Worm (Caenorhabditis elegans): ENCODE measurements around the gene ttbk-2.2.

The ttbk-2.2 gene

ce11 chrIV:5078846-5079245 is 12.1 kb upstream of the ttbk-2.2 start:
- peak; percentile 18 for TF ChIP-seq hlh-1 (tag; optimal IDR thresholded peaks at IDR 0.05)
- peak; percentile 13 for TF ChIP-seq mep-1 (tag; optimal IDR thresholded peaks at IDR 0.05)
- no peak for TF ChIP-seq ceh-39 (tag; optimal IDR thresholded peaks at IDR 0.05)
- TF ChIP-seq blmp-1 (tag; optimal IDR thresholded peaks at IDR 0.05), result no peak
- no peak for TF ChIP-seq zip-8 (tag; optimal IDR thresholded peaks at IDR 0.05)
- peak; percentile 63 for TF ChIP-seq nhr-2 (tag; optimal IDR thresholded peaks at IDR 0.05)
- peak; percentile 75 for TF ChIP-seq ces-1 (GFP tag; optimal IDR thresholded peaks at IDR 0.05)
- TF ChIP-seq lin-32 (GFP tag; optimal IDR thresholded peaks at IDR 0.05), result peak; percentile 49
- peak; percentile 36 for TF ChIP-seq unc-62 (GFP tag; optimal IDR thresholded peaks at IDR 0.05)
- peak; percentile 84 for TF ChIP-seq cnd-1 (tag; optimal IDR thresholded peaks at IDR 0.05)
- no peak for TF ChIP-seq M03D4.4 (tag; optimal IDR thresholded peaks at IDR 0.05)
- TF ChIP-seq drap-1 (GFP tag; optimal IDR thresholded peaks at IDR 0.05), result no peak
- peak; percentile 59 for TF ChIP-seq unc-120 (tag; optimal IDR thresholded peaks at IDR 0.05; ENCODE audit: poor library complexity, severe bottlenecking)

DNA sequence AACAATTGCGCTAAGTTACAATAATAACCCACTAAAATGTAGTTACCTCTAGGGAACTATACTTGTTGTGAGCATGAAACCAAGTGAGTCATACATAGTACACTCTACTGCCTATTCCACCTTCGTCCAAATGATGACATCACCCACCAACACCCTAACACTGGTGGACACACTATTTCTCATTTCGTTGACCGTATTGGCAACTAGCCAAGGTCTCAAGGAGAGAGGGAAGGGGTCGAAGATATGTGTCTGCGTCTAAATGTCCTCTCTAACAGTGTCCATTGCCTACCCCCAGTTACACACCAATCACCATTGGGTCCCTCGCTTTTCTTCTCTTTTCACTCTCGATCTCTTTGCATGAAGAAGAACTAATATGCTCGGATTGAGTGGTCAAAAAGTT is 11.1 kb upstream of the ttbk-2.2 start:
- TF ChIP-seq lin-13 (tag; optimal IDR thresholded peaks at IDR 0.05) (no peak), ztf-11 (tag; optimal IDR thresholded peaks at IDR 0.05) (no peak), elt-1 (tag; optimal IDR thresholded peaks at IDR 0.05; ENCODE audit: borderline replicate concordance, insufficient read depth) (no peak), mls-2 (tag; optimal IDR thresholded peaks at IDR 0.05) (peak; percentile 33), blmp-1 (tag; optimal IDR thresholded peaks at IDR 0.05) (no peak), mab-5 (tag; optimal IDR thresholded peaks at IDR 0.05) (no peak), nhr-2 (tag; optimal IDR thresholded peaks at IDR 0.05) (peak; percentile 53), drap-1 (GFP tag; optimal IDR thresholded peaks at IDR 0.05) (peak; percentile 9), hlh-1 (tag; optimal IDR thresholded peaks at IDR 0.05) (peak; percentile 5), unc-120 (tag; optimal IDR thresholded peaks at IDR 0.05; ENCODE audit: poor library complexity, severe bottlenecking) (peak; percentile 21), zip-8 (tag; optimal IDR thresholded peaks at IDR 0.05) (peak; percentile 28), ham-2 (GFP tag; optimal IDR thresholded peaks at IDR 0.05) (peak; percentile 59), M03D4.4 (tag; optimal IDR thresholded peaks at IDR 0.05) (peak; percentile 43), elt-3 (tag; optimal IDR thresholded peaks at IDR 0.05) (no peak), unc-62 (GFP tag; optimal IDR thresholded peaks at IDR 0.05) (peak; percentile 4), cnd-1 (tag; optimal IDR thresholded peaks at IDR 0.05) (peak; percentile 37), mep-1 (tag; optimal IDR thresholded peaks at IDR 0.05) (peak; percentile 31)

DNA sequence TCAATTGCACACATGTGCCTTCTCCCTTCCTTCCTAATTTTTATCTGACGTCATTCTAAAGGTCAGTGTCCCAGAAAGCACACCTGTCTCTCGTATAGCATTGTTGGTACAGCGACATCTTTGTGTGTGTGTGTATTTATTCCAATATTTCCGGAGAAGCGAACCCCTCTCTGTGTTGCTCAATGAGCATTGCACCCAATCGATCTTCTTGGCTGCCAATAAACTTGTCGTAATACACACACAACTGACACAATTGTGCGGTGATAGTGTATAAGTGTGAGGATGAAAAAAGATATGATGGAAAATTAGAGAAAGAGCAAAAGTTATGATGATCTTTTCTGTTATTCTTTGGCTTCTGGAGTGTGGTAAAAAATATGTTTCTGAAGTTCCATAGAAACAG is 9.8 kb upstream of the ttbk-2.2 start:
- TF ChIP-seq elt-3 (tag; optimal IDR thresholded peaks at IDR 0.05), result no peak
- TF ChIP-seq mls-2 (tag; optimal IDR thresholded peaks at IDR 0.05), result no peak
- no peak for TF ChIP-seq snpc-4 (tag; optimal IDR thresholded peaks at IDR 0.05)
- no peak for TF ChIP-seq flh-1 (GFP tag; optimal IDR thresholded peaks at IDR 0.05)
- peak; percentile 62 for TF ChIP-seq unc-62 (GFP tag; optimal IDR thresholded peaks at IDR 0.05)
- peak; percentile 74 for TF ChIP-seq hlh-1 (tag; optimal IDR thresholded peaks at IDR 0.05)
- no peak for TF ChIP-seq cnd-1 (tag; optimal IDR thresholded peaks at IDR 0.05)
- no peak for TF ChIP-seq ceh-43 (GFP tag; optimal IDR thresholded peaks at IDR 0.05)
- TF ChIP-seq nhr-237 (tag; optimal IDR thresholded peaks at IDR 0.05), result no peak
- TF ChIP-seq lsy-2 (tag; optimal IDR thresholded peaks at IDR 0.05), result no peak
- TF ChIP-seq nhr-76 (tag; optimal IDR thresholded peaks at IDR 0.05), result no peak
- no peak for TF ChIP-seq ztf-11 (tag; optimal IDR thresholded peaks at IDR 0.05)
- TF ChIP-seq nhr-28 (tag; optimal IDR thresholded peaks at IDR 0.05), result no peak
- TF ChIP-seq nhr-2 (tag; optimal IDR thresholded peaks at IDR 0.05), result peak; percentile 48
- no peak for TF ChIP-seq sptf-1 (tag; optimal IDR thresholded peaks at IDR 0.05)
- peak; percentile 26 for TF ChIP-seq ceh-39 (tag; optimal IDR thresholded peaks at IDR 0.05)
- TF ChIP-seq lin-32 (GFP tag; optimal IDR thresholded peaks at IDR 0.05), result peak; percentile 36
- no peak for TF ChIP-seq bed-3 (GFP tag; optimal IDR thresholded peaks at IDR 0.05)
- no peak for TF ChIP-seq pha-4 (tag; optimal IDR thresholded peaks at IDR 0.05)
- peak; percentile 45 for TF ChIP-seq zip-8 (tag; optimal IDR thresholded peaks at IDR 0.05)

ce11 chrIV:5073836-5074235 is 7.0 kb upstream of the ttbk-2.2 start:
- TF ChIP-seq nhr-2 (tag; optimal IDR thresholded peaks at IDR 0.05), result no peak
- TF ChIP-seq unc-39 (tag; optimal IDR thresholded peaks at IDR 0.05), result no peak
- no peak for TF ChIP-seq ces-1 (GFP tag; optimal IDR thresholded peaks at IDR 0.05)
- TF ChIP-seq snpc-4 (tag; optimal IDR thresholded peaks at IDR 0.05), result no peak
- TF ChIP-seq pha-4 (tag; optimal IDR thresholded peaks at IDR 0.05), result no peak
- TF ChIP-seq unc-62 (GFP tag; optimal IDR thresholded peaks at IDR 0.05), result no peak
- no peak for TF ChIP-seq mep-1 (tag; optimal IDR thresholded peaks at IDR 0.05)
- TF ChIP-seq lin-13 (tag; optimal IDR thresholded peaks at IDR 0.05), result no peak
- no peak for TF ChIP-seq elt-1 (tag; optimal IDR thresholded peaks at IDR 0.05; ENCODE audit: borderline replicate concordance, insufficient read depth)
- no peak for TF ChIP-seq nhr-76 (tag; optimal IDR thresholded peaks at IDR 0.05)
- TF ChIP-seq hlh-1 (tag; optimal IDR thresholded peaks at IDR 0.05), result no peak
- TF ChIP-seq M03D4.4 (tag; optimal IDR thresholded peaks at IDR 0.05), result no peak
